Fruit fly (Drosophila melanogaster) whole organism, adult: Measurements from ENCODE around the gene papi.
A peak's percentile ranks its signal among the peaks of the same experiment; 100 is the strongest.

Source experiments
- CG11617 ChIP-seq: fragments of 200-800 bp; sonication (Bioruptor generic); optimal IDR thresholded peaks from 2 replicates; lab custom pipeline; 2017; ENCODE audit warnings: mild to moderate bottlenecking, missing biosample characterization, missing genetic modification reagents, missing genetic modification characterization
- CG12768 ChIP-seq: fragments of 200-800 bp; sonication (Bioruptor generic); optimal IDR thresholded peaks from 2 replicates; lab custom pipeline; 2017; ENCODE audit warnings: missing biosample characterization, missing genetic modification characterization, mild to moderate bottlenecking, moderate library complexity, missing genetic modification reagents
- CG14711 ChIP-seq: fragments of 200-800 bp; sonication (Bioruptor generic); optimal IDR thresholded peaks from 2 replicates; lab custom pipeline; 2018; ENCODE audit warnings: missing biosample characterization, mild to moderate bottlenecking, missing genetic modification characterization, moderate library complexity
- CG1620 ChIP-seq: fragments of 200-800 bp; sonication (Bioruptor generic); optimal IDR thresholded peaks from 2 replicates; lab custom pipeline; 2016; ENCODE audit warnings: missing biosample characterization, missing genetic modification characterization
- CG33017 ChIP-seq: fragments of 200-800 bp; sonication (Bioruptor generic); optimal IDR thresholded peaks from 2 replicates; lab custom pipeline; 2018; ENCODE audit warnings: missing biosample characterization, mild to moderate bottlenecking, missing genetic modification characterization, moderate library complexity
- CG5204 ChIP-seq: fragments of 200-800 bp; sonication (Bioruptor generic); optimal IDR thresholded peaks from 2 replicates; lab custom pipeline; 2016; ENCODE audit warnings: missing biosample characterization, missing genetic modification characterization
- CG7045 ChIP-seq: fragments of 200-800 bp; sonication (Bioruptor generic); optimal IDR thresholded peaks from 2 replicates; lab custom pipeline; 2017; ENCODE audit warnings: missing biosample characterization, mild to moderate bottlenecking, missing genetic modification characterization
- CG7101 ChIP-seq: fragments of 200-800 bp; sonication (Bioruptor generic); optimal IDR thresholded peaks from 2 replicates; lab custom pipeline; 2018; ENCODE audit warnings: missing biosample characterization, mild to moderate bottlenecking, missing genetic modification characterization, moderate library complexity
- Clk ChIP-seq: fragments of 200-800 bp; sonication (Bioruptor generic); optimal IDR thresholded peaks from 2 replicates; lab custom pipeline; 2017; ENCODE audit warnings: missing biosample characterization, missing genetic modification characterization
- Crg-1 ChIP-seq: fragments of 200-800 bp; sonication (Bioruptor generic); optimal IDR thresholded peaks from 2 replicates; lab custom pipeline; 2016; ENCODE audit warnings: missing biosample characterization, missing genetic modification characterization
- Hr96 ChIP-seq: fragments of 200-800 bp; sonication (Bioruptor generic); optimal IDR thresholded peaks from 2 replicates; lab custom pipeline; 2016; ENCODE audit warnings: missing biosample characterization, missing genetic modification characterization
- Mnt ChIP-seq: fragments of 200-800 bp; sonication (Bioruptor generic); optimal IDR thresholded peaks from 2 replicates; lab custom pipeline; 2016; ENCODE audit warnings: missing biosample characterization, mild to moderate bottlenecking, missing genetic modification characterization
- bab1 ChIP-seq: fragments of 200-800 bp; sonication (Bioruptor generic); optimal IDR thresholded peaks from 3 replicates; lab custom pipeline; 2019; ENCODE audit warnings: missing biosample characterization, mild to moderate bottlenecking, missing genetic modification characterization, moderate library complexity
- cic ChIP-seq: fragments of 200-800 bp; sonication (Bioruptor generic); optimal IDR thresholded peaks from 2 replicates; lab custom pipeline; 2017; ENCODE audit warnings: missing biosample characterization, mild to moderate bottlenecking, missing genetic modification characterization, moderate library complexity
- cnc ChIP-seq, 2 experiments: fragments of >200 bp; optimal IDR thresholded peaks; 2 replicates each; lab custom pipeline; 2017
- kay ChIP-seq: fragments of 200-800 bp; sonication (Bioruptor generic); peaks from one replicate; lab custom pipeline; 2016; ENCODE audit warnings: missing biosample characterization, missing genetic modification characterization, borderline replicate concordance
- ovo ChIP-seq: fragments of 200-800 bp; sonication (Bioruptor generic); optimal IDR thresholded peaks from 2 replicates; lab custom pipeline; 2016; ENCODE audit warnings: missing biosample characterization, missing genetic modification characterization
- pad ChIP-seq: fragments of 200-800 bp; sonication (Bioruptor generic); optimal IDR thresholded peaks from 3 replicates; lab custom pipeline; 2017; ENCODE audit warnings: missing biosample characterization, missing genetic modification characterization, mild to moderate bottlenecking, moderate library complexity, missing genetic modification reagents
- tj ChIP-seq: fragments of 200-800 bp; sonication (Bioruptor generic); optimal IDR thresholded peaks from 3 replicates; lab custom pipeline; 2017; ENCODE audit warnings: missing biosample characterization, mild to moderate bottlenecking, missing genetic modification characterization, moderate library complexity
- toe ChIP-seq: fragments of 200-800 bp; sonication (Bioruptor generic); optimal IDR thresholded peaks from 2 replicates; lab custom pipeline; 2016; ENCODE audit warnings: missing biosample characterization, missing genetic modification characterization

papi gene

DNA sequence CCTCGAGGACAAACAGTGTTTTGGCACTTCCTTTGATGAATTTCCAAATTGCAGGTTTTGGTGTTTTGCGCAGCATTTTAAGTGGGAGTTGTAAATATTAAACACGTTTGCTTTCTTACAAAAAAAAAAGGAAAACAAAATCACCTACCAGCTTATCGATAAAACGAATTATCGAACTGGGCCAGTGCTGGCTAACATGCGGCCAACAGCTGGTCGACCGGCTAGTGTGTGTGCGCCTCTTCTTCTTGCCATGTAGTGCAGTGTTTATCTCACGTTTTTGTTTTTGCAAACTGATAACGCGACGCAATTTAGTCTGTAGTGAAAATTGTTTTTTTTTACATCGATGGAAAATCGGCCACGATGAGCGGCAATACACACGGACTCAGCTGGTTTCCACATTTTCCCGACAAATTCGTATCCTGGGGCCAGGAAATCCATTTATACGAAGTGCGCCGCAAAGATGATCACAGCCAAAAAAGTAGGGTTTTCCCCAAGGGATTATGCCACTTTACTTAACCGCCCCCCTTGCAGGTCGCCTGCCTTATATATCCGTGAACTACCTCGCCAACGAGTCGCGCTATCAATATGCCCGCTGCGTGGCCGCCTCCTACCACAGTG lies 3.4 kb upstream of the papi start, which contains the start of the genes CG15386, CG42371 and mio:
Gene CG15386, minus strand, starts transcription at position 180 of the 618 bp plus-strand sequence.
Gene CG42371, minus strand, starts transcription at position 180 of the 618 bp plus-strand sequence.
Gene mio, plus strand, starts transcription at position 224 of the 618 bp plus-strand sequence.
- no peak for TF ChIP-seq cnc (optimal IDR thresholded peaks at IDR 0.05; lab: Kevin White, UChicago)
- TF ChIP-seq tj (GFP tag; lab: Kevin White, UChicago) = peak; percentile 38
- peak; percentile 47 for TF ChIP-seq CG14711 (tag; lab: Kevin White, UChicago)
- TF ChIP-seq cic (GFP tag; lab: Kevin White, UChicago) = peak; percentile 94
- TF ChIP-seq bab1 (GFP tag; lab: Kevin White, UChicago) = peak; percentile 54
- TF ChIP-seq CG7101 = peak; percentile 53
- peak; percentile 27 for TF ChIP-seq CG12768 (GFP tag; lab: Kevin White, UChicago)
- TF ChIP-seq kay (GFP tag; lab: Kevin White, UChicago) = no peak
- TF ChIP-seq CG11617 = peak; percentile 74
- peak; percentile 94 for TF ChIP-seq Mnt (GFP tag; lab: Kevin White, UChicago)
- TF ChIP-seq CG33017 (tag; lab: Kevin White, UChicago) = peak; percentile 71
- peak; percentile 32 for TF ChIP-seq CG1620 (GFP tag; lab: Kevin White, UChicago)
- no peak for TF ChIP-seq toe (GFP tag; lab: Kevin White, UChicago)
- TF ChIP-seq pad (GFP tag; lab: Kevin White, UChicago) = peak; percentile 52
- TF ChIP-seq ovo = no peak
- TF ChIP-seq CG5204 = no peak
- TF ChIP-seq Crg-1 (GFP tag; lab: Kevin White, UChicago) = peak; percentile 66
- no peak for TF ChIP-seq CG7045

- peak; percentile 98 for TF ChIP-seq CG1620 (GFP tag; lab: Kevin White, UChicago)
- TF ChIP-seq Hr96 = peak; percentile 96
- TF ChIP-seq CG7101 = peak; percentile 99
- peak; percentile 96 for TF ChIP-seq Clk
- TF ChIP-seq cnc (optimal IDR thresholded peaks at IDR 0.05; lab: Kevin White, UChicago) = no peak
- peak; percentile 96 for TF ChIP-seq kay (GFP tag; lab: Kevin White, UChicago)
- peak; percentile 98 for TF ChIP-seq Mnt (GFP tag; lab: Kevin White, UChicago)
- TF ChIP-seq Crg-1 (GFP tag; lab: Kevin White, UChicago) = peak; percentile 99
- TF ChIP-seq CG11617 = peak; percentile 99
- TF ChIP-seq CG14711 (tag; lab: Kevin White, UChicago) = peak; percentile 96
- peak; percentile 97 for TF ChIP-seq toe (GFP tag; lab: Kevin White, UChicago)
- TF ChIP-seq ovo = peak; percentile 98
- TF ChIP-seq cic (GFP tag; lab: Kevin White, UChicago) = peak; percentile 99
- peak; percentile 95 for TF ChIP-seq tj (GFP tag; lab: Kevin White, UChicago)
- TF ChIP-seq CG5204 = peak; percentile 99
- TF ChIP-seq CG7045 = peak; percentile 99
- peak; percentile 99 for TF ChIP-seq CG12768 (GFP tag; lab: Kevin White, UChicago)
- TF ChIP-seq bab1 (GFP tag; lab: Kevin White, UChicago) = peak; percentile 99
- TF ChIP-seq CG33017 (tag; lab: Kevin White, UChicago) = peak; percentile 100
- peak; percentile 96 for TF ChIP-seq pad (GFP tag; lab: Kevin White, UChicago)
These were observed 1.2 kb downstream of the papi start for dm6 chr2L:2221649-2222150.

DNA sequence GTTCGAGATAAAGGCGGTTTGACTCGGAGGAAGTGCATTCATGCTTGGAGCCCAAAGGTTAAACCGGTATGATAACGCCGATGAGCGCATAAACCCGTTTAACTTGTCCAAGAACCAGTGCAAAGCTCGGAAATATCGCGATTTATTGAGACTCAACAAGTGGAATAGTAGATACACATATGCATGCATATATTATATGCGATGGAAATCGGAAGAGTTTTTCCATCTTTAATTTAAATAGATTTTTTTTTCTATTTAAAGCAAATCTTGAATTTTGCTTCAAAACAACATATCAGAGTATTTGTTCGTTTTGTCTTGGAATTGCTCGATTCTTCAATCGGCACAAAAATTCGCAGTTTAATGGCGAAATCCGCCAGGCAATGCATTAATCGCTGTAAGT lies 1.8 kb downstream of the papi start:
- TF ChIP-seq kay (GFP tag; lab: Kevin White, UChicago) = peak; percentile 56
- peak; percentile 5 for TF ChIP-seq bab1 (GFP tag; lab: Kevin White, UChicago)
- no peak for TF ChIP-seq toe (GFP tag; lab: Kevin White, UChicago)

- TF ChIP-seq tj (GFP tag; lab: Kevin White, UChicago) (peak; percentile 93), ovo (peak; percentile 88), toe (GFP tag; lab: Kevin White, UChicago) (peak; percentile 96), CG14711 (tag; lab: Kevin White, UChicago) (peak; percentile 88), cnc (optimal IDR thresholded peaks at IDR 0.05; lab: Kevin White, UChicago) (no peak), Mnt (GFP tag; lab: Kevin White, UChicago) (peak; percentile 92), Clk (peak; percentile 87), Hr96 (peak; percentile 96), CG7045 (peak; percentile 89), Crg-1 (GFP tag; lab: Kevin White, UChicago) (peak; percentile 95), kay (GFP tag; lab: Kevin White, UChicago) (peak; percentile 97), CG5204 (peak; percentile 96), CG7101 (peak; percentile 94), cic (GFP tag; lab: Kevin White, UChicago) (peak; percentile 62), bab1 (GFP tag; lab: Kevin White, UChicago) (peak; percentile 90), CG1620 (GFP tag; lab: Kevin White, UChicago) (peak; percentile 96), CG11617 (peak; percentile 95), CG33017 (tag; lab: Kevin White, UChicago) (peak; percentile 89), CG12768 (GFP tag; lab: Kevin White, UChicago) (peak; percentile 92), pad (GFP tag; lab: Kevin White, UChicago) (peak; percentile 87)
These were observed 5.9 kb downstream of the papi start, which contains the start of the genes CG15387 and sau for dm6 chr2L:2226259-2227121. CG15387 (minus strand) TSS chr2L:2226294. sau (plus strand) TSS chr2L:2226342.

DNA sequence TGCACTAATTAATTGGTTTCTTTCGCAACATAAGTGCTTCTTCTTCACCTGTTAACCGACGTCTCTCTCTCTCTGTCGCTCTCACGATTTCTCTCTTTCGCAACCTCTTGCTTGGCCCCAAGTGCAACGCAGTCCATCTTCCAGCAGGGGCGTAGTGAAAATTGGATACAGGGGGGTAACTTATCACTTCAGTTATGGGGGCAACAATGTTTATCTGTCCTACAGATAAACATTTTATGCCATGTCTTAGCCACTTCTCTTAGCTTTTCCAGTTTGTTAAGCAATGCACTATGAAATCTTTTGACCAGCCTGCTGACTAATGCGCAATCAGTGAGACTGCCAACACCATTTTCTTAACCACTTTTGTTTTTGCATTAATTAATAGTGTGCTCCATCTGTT lies 6.8 kb downstream of the papi start:
- TF ChIP-seq CG14711 (tag; lab: Kevin White, UChicago) (peak; percentile 7), CG1620 (GFP tag; lab: Kevin White, UChicago) (peak; percentile 9), CG5204 (no peak), CG33017 (tag; lab: Kevin White, UChicago) (peak; percentile 40), Mnt (GFP tag; lab: Kevin White, UChicago) (no peak), CG7101 (peak; percentile 49), kay (GFP tag; lab: Kevin White, UChicago) (peak; percentile 84), CG7045 (peak; percentile 23)
